Fruit fly (Drosophila melanogaster) whole organism, wandering third instar larva: ENCODE data around the gene CG11403.

Experiments used
- Abd-B ChIP-seq: fragments of >200 bp; optimal IDR thresholded peaks from 2 replicates; lab custom pipeline; 2017; ENCODE audit warnings: missing biosample characterization, missing genetic modification characterization
- CG32264 ChIP-seq: fragments of 200-800 bp; sonication (Bioruptor generic); optimal IDR thresholded peaks from 2 replicates; lab custom pipeline; 2016; ENCODE audit warnings: missing biosample characterization, missing genetic modification characterization
- Dif ChIP-seq: fragments of 200-275, 200-300 bp; sonication (Bioruptor generic); optimal IDR thresholded peaks from 2 replicates; lab custom pipeline; 2018; ENCODE audit warnings: missing biosample characterization, missing genetic modification characterization; ENCODE audit not compliant: partially characterized antibody
- HLH106 ChIP-seq: fragments of 200-800 bp; optimal IDR thresholded peaks from 3 replicates; lab custom pipeline; 2019; ENCODE audit warnings: missing biosample characterization, mild to moderate bottlenecking, missing genetic modification characterization, moderate library complexity
- Hnf4 ChIP-seq: fragments of 200-800 bp; sonication (Bioruptor generic); optimal IDR thresholded peaks from 2 replicates; lab custom pipeline; 2016; ENCODE audit warnings: missing biosample characterization, mild to moderate bottlenecking, missing genetic modification characterization
- Mio ChIP-seq: sonication (Bioruptor generic); optimal IDR thresholded peaks from 2 replicates; lab custom pipeline; 2016; ENCODE audit warnings: missing biosample characterization, missing genetic modification characterization
- Myc ChIP-seq: fragments of >200 bp; optimal IDR thresholded peaks from 2 replicates; lab custom pipeline; 2017
- Vsx2 ChIP-seq: fragments of 200-300, 225-300 bp; sonication (Bioruptor generic); optimal IDR thresholded peaks from 2 replicates; lab custom pipeline; 2018; ENCODE audit warnings: missing biosample characterization, missing genetic modification characterization; ENCODE audit not compliant: partially characterized antibody
- br ChIP-seq: fragments of 200-800 bp; sonication (Bioruptor generic); optimal IDR thresholded peaks from 2 replicates; lab custom pipeline; 2016; ENCODE audit warnings: missing biosample characterization, missing genetic modification characterization
- foxo ChIP-seq, 2 experiments: fragments of 200-800 bp; sonication (Bioruptor generic); optimal IDR thresholded peaks; 2 replicates in 1 of 2; 3 replicates in 1 of 2; lab custom pipeline; 2016 to 2017; ENCODE audit warnings: missing biosample characterization in 2 of 2, missing genetic modification characterization in 2 of 2
- lola ChIP-seq: fragments of >200 bp; optimal IDR thresholded peaks from 2 replicates; lab custom pipeline; 2017; ENCODE audit warnings: missing biosample characterization, missing genetic modification characterization
- pan ChIP-seq: fragments of >200 bp; optimal IDR thresholded peaks from 2 replicates; lab custom pipeline; 2017
- psq ChIP-seq: fragments of 200-800 bp; sonication (Bioruptor generic); optimal IDR thresholded peaks from 3 replicates; lab custom pipeline; 2017; ENCODE audit warnings: missing biosample characterization, mild to moderate bottlenecking, missing genetic modification characterization, moderate library complexity
- sv ChIP-seq: fragments of 200-800 bp; sonication (Bioruptor generic); optimal IDR thresholded peaks from 3 replicates; lab custom pipeline; 2016; ENCODE audit warnings: missing biosample characterization, missing genetic modification characterization

DNA sequence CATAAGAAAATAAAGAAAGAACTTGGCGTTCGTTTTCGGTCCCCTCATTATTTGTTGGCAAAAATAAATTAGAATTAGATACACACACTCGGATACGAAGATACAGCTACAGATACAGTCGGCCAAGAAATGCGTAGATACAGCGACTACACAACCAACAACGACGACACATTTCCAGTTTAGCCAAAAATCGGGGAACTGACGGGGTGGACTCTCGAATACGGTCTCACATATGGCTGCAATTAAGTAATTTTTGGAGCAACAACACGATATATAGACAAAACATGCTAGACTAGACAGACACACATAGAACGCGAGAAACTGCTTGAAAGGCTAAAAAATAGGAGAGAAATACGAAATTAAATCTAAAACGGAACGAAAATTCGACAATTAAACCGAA is 30.5 kb upstream of the CG11403 start:
- no peak for TF ChIP-seq pan (lab: Kevin White, UChicago)
- no peak for TF ChIP-seq Vsx2
- no peak for TF ChIP-seq Dif (GFP tag; lab: Kevin White, UChicago)
- no peak for TF ChIP-seq br
- TF ChIP-seq Mio (GFP tag; lab: Kevin White, UChicago), result no peak
- TF ChIP-seq foxo (GFP tag; optimal IDR thresholded peaks at IDR 0.05; lab: Kevin White, UChicago), result no peak
- no peak for TF ChIP-seq lola (GFP tag; lab: Kevin White, UChicago)
- no peak for TF ChIP-seq CG32264 (GFP tag; lab: Kevin White, UChicago)
- TF ChIP-seq Myc (lab: Kevin White, UChicago), result no peak
- TF ChIP-seq sv (GFP tag; lab: Kevin White, UChicago), result no peak
- no peak for TF ChIP-seq Abd-B (GFP tag; lab: Kevin White, UChicago)
- TF ChIP-seq Hnf4 (GFP tag; lab: Kevin White, UChicago), result no peak
- TF ChIP-seq HLH106 (tag; lab: Kevin White, UChicago), result no peak
- TF ChIP-seq psq (GFP tag; lab: Kevin White, UChicago), result no peak
